Fruit fly (Drosophila melanogaster): ENCODE data around the gene Rubicon.

The Rubicon gene

dm6 chrX:8627171-8627570 lies 49.7 kb upstream of the Rubicon start (continued):
- TF ChIP-seq Chrac-16 (GFP tag; optimal IDR thresholded peaks at IDR 0.05) = peak; percentile 53
- TF ChIP-seq CG7963 (GFP tag; IDR thresholded peaks at IDR 0.05; ENCODE audit: partially characterized antibody) = no peak
- TF ChIP-seq CG10543 (GFP tag; optimal IDR thresholded peaks at IDR 0.05) = no peak
- TF ChIP-seq lab (GFP tag; optimal IDR thresholded peaks at IDR 0.05) = peak; percentile 30
- TF ChIP-seq CG9215 (GFP tag; IDR thresholded peaks at IDR 0.05) = peak; percentile 34; the same call in 1 of the 2 replicates
- TF ChIP-seq CG11695 (GFP tag; IDR thresholded peaks at IDR 0.05) = peak; percentile 65
- TF ChIP-seq unpg (GFP tag; optimal IDR thresholded peaks at IDR 0.05) = peak; percentile 75
- TF ChIP-seq nmo (GFP tag; optimal IDR thresholded peaks at IDR 0.05) = peak; percentile 89
- peak; percentile 31 for TF ChIP-seq jing (GFP tag; optimal IDR thresholded peaks at IDR 0.05)
- TF ChIP-seq CG13123 (GFP tag; optimal IDR thresholded peaks at IDR 0.05) = no peak
- peak; percentile 84 for TF ChIP-seq CG10959 (GFP tag; IDR thresholded peaks at IDR 0.05)
- TF ChIP-seq TFAM (GFP tag; optimal IDR thresholded peaks at IDR 0.05) = no peak
- TF ChIP-seq kah (GFP tag; optimal IDR thresholded peaks at IDR 0.05) = no peak
- TF ChIP-seq luna (GFP tag; optimal IDR thresholded peaks at IDR 0.05) = no peak
- no peak for TF ChIP-seq Hand (GFP tag; optimal IDR thresholded peaks at IDR 0.05)
- TF ChIP-seq pho (GFP tag; optimal IDR thresholded peaks at IDR 0.05) = no peak
- TF ChIP-seq CG10147 (GFP tag; optimal IDR thresholded peaks at IDR 0.05) = no peak
- no peak for TF ChIP-seq wdn (GFP tag; IDR thresholded peaks at IDR 0.05)
- no peak for TF ChIP-seq Eip74EF (GFP tag; optimal IDR thresholded peaks at IDR 0.05)
- TF ChIP-seq br (optimal IDR thresholded peaks at IDR 0.05) = no peak
- peak; percentile 37 for TF ChIP-seq Usf (GFP tag; optimal IDR thresholded peaks at IDR 0.05)
- no peak for TF ChIP-seq HmgD (GFP tag; optimal IDR thresholded peaks at IDR 0.05)
- TF ChIP-seq NFAT (GFP tag; IDR thresholded peaks at IDR 0.05) = no peak
- TF ChIP-seq insv (GFP tag; optimal IDR thresholded peaks at IDR 0.05) = no peak
- TF ChIP-seq zfh2 (GFP tag; optimal IDR thresholded peaks at IDR 0.05) = no peak
- TF ChIP-seq Lpt (GFP tag; optimal IDR thresholded peaks at IDR 0.05) = no peak
- no peak for TF ChIP-seq vnd (GFP tag; IDR thresholded peaks at IDR 0.05; ENCODE audit: partially characterized antibody)
- TF ChIP-seq CG31441 (GFP tag; IDR thresholded peaks at IDR 0.05) = peak; percentile 77
- TF ChIP-seq CG2678 (tag; optimal IDR thresholded peaks at IDR 0.05) = peak; percentile 74
- TF ChIP-seq mirr (GFP tag; optimal IDR thresholded peaks at IDR 0.05) = no peak
- peak; percentile 69 for TF ChIP-seq btn (GFP tag; optimal IDR thresholded peaks at IDR 0.05)
- no peak; the same call in 1 of the 2 replicates for TF ChIP-seq Gsc (GFP tag; IDR thresholded peaks at IDR 0.05)
- TF ChIP-seq cad (GFP tag; optimal IDR thresholded peaks at IDR 0.05) = no peak
- TF ChIP-seq chinmo (GFP tag; IDR thresholded peaks at IDR 0.05; ENCODE audit: partially characterized antibody) = no peak
- no peak for TF ChIP-seq Fer1 (GFP tag; optimal IDR thresholded peaks at IDR 0.05)
- TF ChIP-seq az2 (GFP tag; optimal IDR thresholded peaks at IDR 0.05) = peak; percentile 58
- no peak for TF ChIP-seq CG13296 (GFP tag; optimal IDR thresholded peaks at IDR 0.05)
- no peak for TF ChIP-seq aop (GFP tag; IDR thresholded peaks at IDR 0.05)
- no peak for TF ChIP-seq p53 (GFP tag; optimal IDR thresholded peaks at IDR 0.05)
- peak; percentile 76 for TF ChIP-seq Spps (tag; optimal IDR thresholded peaks at IDR 0.05)
- TF ChIP-seq CG12744 (GFP tag; optimal IDR thresholded peaks at IDR 0.05) = no peak
- peak; percentile 37; the same call in 1 of the 2 replicates for TF ChIP-seq seq (GFP tag; IDR thresholded peaks at IDR 0.05)
- peak; percentile 74 for TF ChIP-seq Ssrp (tag; optimal IDR thresholded peaks at IDR 0.05)
- TF ChIP-seq mld (GFP tag; IDR thresholded peaks at IDR 0.05; ENCODE audit: partially characterized antibody) = no peak
- TF ChIP-seq NK7.1 (GFP tag; optimal IDR thresholded peaks at IDR 0.05) = peak; percentile 72
- TF ChIP-seq salm (tag; optimal IDR thresholded peaks at IDR 0.05) = no peak
- TF ChIP-seq ab (GFP tag; optimal IDR thresholded peaks at IDR 0.05) = no peak
- TF ChIP-seq CG12659 (GFP tag; optimal IDR thresholded peaks at IDR 0.05) = peak; percentile 14
- no peak for TF ChIP-seq CG6175 (GFP tag; IDR thresholded peaks at IDR 0.05)
- peak; percentile 62 for TF ChIP-seq CG13424 (tag; optimal IDR thresholded peaks at IDR 0.05)
- TF ChIP-seq Tbp (GFP tag; optimal IDR thresholded peaks at IDR 0.05) = no peak
- no peak for TF ChIP-seq Neu2 (GFP tag; optimal IDR thresholded peaks at IDR 0.05; ENCODE audit: borderline replicate concordance)
